Fruit fly (Drosophila melanogaster): ENCODE measurements around the gene CG4957.

Gene CG4957

DNA sequence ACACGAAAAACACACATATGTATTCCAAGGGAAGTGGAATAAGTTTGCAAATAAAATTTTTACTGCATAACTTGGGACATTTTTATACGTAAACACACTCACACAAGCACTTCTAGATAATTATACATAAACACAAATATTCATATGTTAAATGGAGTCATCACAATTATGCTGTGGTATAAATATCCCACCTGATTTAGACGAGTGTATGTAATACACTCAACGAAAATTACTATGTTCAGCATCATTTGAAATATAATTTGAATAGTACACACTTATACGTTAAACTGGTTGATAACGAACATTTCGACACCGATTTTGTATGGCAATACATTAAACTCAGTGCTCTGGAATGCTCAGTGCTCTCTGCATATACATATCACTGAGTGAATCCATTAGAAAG lies 37.6 kb upstream of the CG4957 start (continued):
- TF ChIP-seq CG15336 (GFP tag; IDR thresholded peaks at IDR 0.05) = peak; percentile 49; the same call in 1 of the 2 replicates
- TF ChIP-seq Hr4 (GFP tag; optimal IDR thresholded peaks at IDR 0.05) = peak; percentile 71
- no peak for TF ChIP-seq CG7368 (GFP tag; optimal IDR thresholded peaks at IDR 0.05)
- TF ChIP-seq Eip75B (GFP tag; optimal IDR thresholded peaks at IDR 0.05) = peak; percentile 58
- TF ChIP-seq lz (GFP tag; optimal IDR thresholded peaks at IDR 0.05) = no peak
- peak; percentile 38 for TF ChIP-seq CG3032 (tag; optimal IDR thresholded peaks at IDR 0.05)
- peak; percentile 32 for TF ChIP-seq CG6792 (GFP tag; optimal IDR thresholded peaks at IDR 0.05)
- TF ChIP-seq Ets21C (GFP tag; optimal IDR thresholded peaks at IDR 0.05) = no peak
- TF ChIP-seq Smox (GFP tag; optimal IDR thresholded peaks at IDR 0.05) = no peak
- no peak for TF ChIP-seq Eip93F (GFP tag; optimal IDR thresholded peaks at IDR 0.05)
- peak; percentile 61 for TF ChIP-seq topi (GFP tag; optimal IDR thresholded peaks at IDR 0.05)
- TF ChIP-seq CG3919 (GFP tag; optimal IDR thresholded peaks at IDR 0.05) = no peak
- peak; percentile 2 for TF ChIP-seq Sox15 (GFP tag; optimal IDR thresholded peaks at IDR 0.05)
- no peak for TF ChIP-seq fd85E (GFP tag; optimal IDR thresholded peaks at IDR 0.05)
- peak; percentile 61 for TF ChIP-seq Sox14 (GFP tag; optimal IDR thresholded peaks at IDR 0.05)
- TF ChIP-seq CG8119 (GFP tag; IDR thresholded peaks at IDR 0.05) = peak; percentile 51; the same call in 2 of the 3 replicates
- TF ChIP-seq CG8632 (GFP tag; optimal IDR thresholded peaks at IDR 0.05) = peak; percentile 29
- no peak for TF ChIP-seq CG6276 (GFP tag; optimal IDR thresholded peaks at IDR 0.05)
- TF ChIP-seq achi (GFP tag; optimal IDR thresholded peaks at IDR 0.05) = peak; percentile 42

DNA sequence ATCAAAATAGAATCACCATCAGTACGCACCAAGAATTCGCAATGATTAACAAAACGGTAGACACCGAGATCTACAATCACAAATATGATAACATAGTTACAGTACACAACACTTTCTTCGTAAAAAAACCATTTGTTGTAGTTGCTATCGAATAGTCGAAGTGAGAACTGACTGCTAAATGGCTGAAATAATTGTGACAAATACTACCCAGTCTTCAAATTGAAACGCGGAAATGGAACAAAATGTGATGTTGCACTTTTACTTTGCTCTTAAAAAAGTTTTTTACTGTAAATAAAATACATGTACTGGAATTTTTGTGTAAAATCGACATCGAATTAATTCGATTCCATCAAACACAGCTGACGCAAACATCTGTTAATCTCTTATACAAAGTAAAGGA lies 37.2 kb upstream of the CG4957 start, which contains the start of gene ova:
Gene ova, minus strand, starts transcription at position 183 of the 400 bp plus-strand sequence.
- TF ChIP-seq fd85E (GFP tag; optimal IDR thresholded peaks at IDR 0.05) (no peak), CG8119 (GFP tag; IDR thresholded peaks at IDR 0.05) (no peak), CG34406 (GFP tag; optimal IDR thresholded peaks at IDR 0.05) (no peak), Ets96B (tag; optimal IDR thresholded peaks at IDR 0.05) (no peak), salr (GFP tag; optimal IDR thresholded peaks at IDR 0.05) (no peak), Eip93F (GFP tag; optimal IDR thresholded peaks at IDR 0.05) (no peak), topi (GFP tag; optimal IDR thresholded peaks at IDR 0.05) (no peak), Met (GFP tag; optimal IDR thresholded peaks at IDR 0.05) (no peak), CG11762 (GFP tag; optimal IDR thresholded peaks at IDR 0.05; ENCODE audit: insufficient read depth) (no peak), CG6854 (GFP tag; optimal IDR thresholded peaks at IDR 0.05) (no peak), CG7368 (GFP tag; optimal IDR thresholded peaks at IDR 0.05) (no peak), CG1621 (tag; optimal IDR thresholded peaks at IDR 0.05) (no peak), CG8632 (GFP tag; optimal IDR thresholded peaks at IDR 0.05) (no peak), CG32006 (GFP tag; optimal IDR thresholded peaks at IDR 0.05) (no peak), achi (GFP tag; optimal IDR thresholded peaks at IDR 0.05) (no peak), Sox102F (GFP tag; optimal IDR thresholded peaks at IDR 0.05) (no peak)

DNA sequence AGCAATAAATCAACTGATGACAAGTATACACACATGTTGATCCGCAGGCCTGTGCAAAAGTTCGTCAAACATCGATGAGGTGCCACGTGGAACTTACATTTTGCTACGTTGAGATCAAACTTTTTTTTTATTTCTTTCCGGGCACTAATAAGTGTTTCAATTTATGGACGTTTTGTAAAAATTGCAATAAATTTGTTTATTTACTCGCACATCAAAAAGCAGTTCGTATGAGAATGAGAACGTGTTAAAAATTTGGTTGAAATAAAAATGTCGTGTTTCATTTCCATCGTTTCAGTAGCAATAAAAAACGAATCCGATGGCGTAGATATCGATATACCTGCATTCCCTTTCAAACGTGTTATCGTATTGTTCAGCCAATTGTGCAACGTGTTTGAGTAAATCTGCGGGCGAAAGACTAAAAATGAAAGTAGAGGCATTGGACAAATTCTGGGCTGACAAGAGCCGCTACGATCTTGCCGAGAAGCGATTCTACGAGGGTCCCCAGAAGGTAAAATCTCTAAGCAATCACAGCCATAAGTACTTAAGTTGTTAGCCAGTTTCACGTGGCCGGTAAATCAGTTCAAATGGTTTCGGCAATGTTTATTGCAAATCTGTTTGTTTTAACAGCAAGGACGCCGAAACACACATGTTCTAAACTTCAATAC lies 36.4 kb upstream of the CG4957 start, which contains the start of gene eEF1delta:
Gene eEF1delta, plus strand, starts transcription at position 356 of the 665 bp plus-strand sequence.
- no peak for TF ChIP-seq acj6 (GFP tag; optimal IDR thresholded peaks at IDR 0.05)

DNA sequence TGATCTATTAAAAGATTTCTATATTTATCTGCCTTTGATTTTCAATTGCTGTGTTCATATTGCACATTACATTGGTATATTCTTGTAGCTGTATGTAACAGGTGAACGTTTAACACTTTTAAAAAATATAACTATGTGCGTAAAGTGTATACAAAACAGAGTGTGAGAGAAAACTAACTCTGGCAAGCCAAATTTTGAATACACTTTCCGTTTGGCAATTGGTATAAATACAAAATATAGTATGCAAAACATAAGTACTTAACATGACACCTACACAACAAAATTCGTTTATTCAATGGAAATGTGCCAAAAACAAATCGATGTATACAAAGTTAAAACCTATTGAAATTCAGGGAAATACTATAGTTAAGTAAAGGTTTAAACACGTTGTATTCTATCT lies 35.8 kb upstream of the CG4957 start:
- TF ChIP-seq CG16779 (tag; optimal IDR thresholded peaks at IDR 0.05) (no peak), eg (GFP tag; IDR thresholded peaks at IDR 0.05) (no peak), CG8319 (GFP tag; optimal IDR thresholded peaks at IDR 0.05) (no peak), Sox15 (GFP tag; optimal IDR thresholded peaks at IDR 0.05) (no peak), Sox14 (GFP tag; optimal IDR thresholded peaks at IDR 0.05) (no peak), CG6163 (GFP tag; IDR thresholded peaks at IDR 0.05) (no peak), acj6 (GFP tag; optimal IDR thresholded peaks at IDR 0.05) (no peak), Eip93F (GFP tag; optimal IDR thresholded peaks at IDR 0.05) (no peak), CG10631 (GFP tag; optimal IDR thresholded peaks at IDR 0.05) (no peak)

All from whole organism, prepupa.